Fruit fly (Drosophila melanogaster): Measurements from ENCODE around the gene CG7800.

The CG7800 gene

dm6 chr3R:8206019-8206418 is 11.7 kb upstream of the CG7800 start:
- TF ChIP-seq CG34406 (GFP tag; optimal IDR thresholded peaks at IDR 0.05) (no peak), fd59A (GFP tag; optimal IDR thresholded peaks at IDR 0.05) (no peak), cyc (GFP tag; optimal IDR thresholded peaks at IDR 0.05) (no peak), Eip93F (GFP tag; optimal IDR thresholded peaks at IDR 0.05) (no peak), fkh (GFP tag; optimal IDR thresholded peaks at IDR 0.05) (no peak), CG32006 (GFP tag; optimal IDR thresholded peaks at IDR 0.05) (no peak), CG7368 (GFP tag; optimal IDR thresholded peaks at IDR 0.05) (no peak), CG31627 (GFP tag; optimal IDR thresholded peaks at IDR 0.05) (no peak), CG16779 (tag; optimal IDR thresholded peaks at IDR 0.05) (no peak), Eip75B (GFP tag; optimal IDR thresholded peaks at IDR 0.05) (no peak)

- TF ChIP-seq Eip93F (GFP tag; optimal IDR thresholded peaks at IDR 0.05) = no peak
- TF ChIP-seq Lpt (GFP tag; optimal IDR thresholded peaks at IDR 0.05) = no peak
- TF ChIP-seq CG10631 (GFP tag; optimal IDR thresholded peaks at IDR 0.05) = no peak
- TF ChIP-seq CG32006 (GFP tag; optimal IDR thresholded peaks at IDR 0.05) = no peak
- no peak for TF ChIP-seq CG15336 (GFP tag; IDR thresholded peaks at IDR 0.05)
- TF ChIP-seq Sox15 (GFP tag; optimal IDR thresholded peaks at IDR 0.05) = no peak
- TF ChIP-seq OdsH (GFP tag; optimal IDR thresholded peaks at IDR 0.05) = no peak
- peak; percentile 14 for TF ChIP-seq Met (GFP tag; optimal IDR thresholded peaks at IDR 0.05)
- no peak for TF ChIP-seq pdm3 (GFP tag; optimal IDR thresholded peaks at IDR 0.05)
- no peak for TF ChIP-seq Ets21C (GFP tag; optimal IDR thresholded peaks at IDR 0.05)
- TF ChIP-seq CG8632 (GFP tag; optimal IDR thresholded peaks at IDR 0.05) = no peak
- TF ChIP-seq ss (GFP tag; optimal IDR thresholded peaks at IDR 0.05) = no peak
- no peak for TF ChIP-seq CG11294 (GFP tag; IDR thresholded peaks at IDR 0.05)
- no peak for TF ChIP-seq CG6276 (GFP tag; optimal IDR thresholded peaks at IDR 0.05)
- no peak for TF ChIP-seq CG11902 (GFP tag; optimal IDR thresholded peaks at IDR 0.05)
- TF ChIP-seq Hr38 (GFP tag; optimal IDR thresholded peaks at IDR 0.05) = no peak
- TF ChIP-seq Eip75B (GFP tag; optimal IDR thresholded peaks at IDR 0.05) = no peak
- no peak for TF ChIP-seq topi (GFP tag; optimal IDR thresholded peaks at IDR 0.05)
- no peak for TF ChIP-seq lz (GFP tag; optimal IDR thresholded peaks at IDR 0.05)
- peak; percentile 12 for TF ChIP-seq esn (GFP tag; optimal IDR thresholded peaks at IDR 0.05)
- TF ChIP-seq CG8319 (GFP tag; optimal IDR thresholded peaks at IDR 0.05) = no peak
- TF ChIP-seq acj6 (GFP tag; optimal IDR thresholded peaks at IDR 0.05) = no peak
- no peak for TF ChIP-seq CG31627 (GFP tag; optimal IDR thresholded peaks at IDR 0.05)
- TF ChIP-seq Gug (GFP tag; IDR thresholded peaks at IDR 0.05) = no peak
- TF ChIP-seq vri (GFP tag; optimal IDR thresholded peaks at IDR 0.05) = peak; percentile 24
- no peak for TF ChIP-seq Hr4 (GFP tag; optimal IDR thresholded peaks at IDR 0.05)
- no peak for TF ChIP-seq CG1621 (tag; optimal IDR thresholded peaks at IDR 0.05)
- TF ChIP-seq CG6792 (GFP tag; optimal IDR thresholded peaks at IDR 0.05) = no peak
- TF ChIP-seq CG4318 (GFP tag; optimal IDR thresholded peaks at IDR 0.05) = no peak
- no peak for TF ChIP-seq Blimp-1 (GFP tag; optimal IDR thresholded peaks at IDR 0.05)
- TF ChIP-seq Eip78C (GFP tag) = no peak
- TF ChIP-seq CG6163 (GFP tag; IDR thresholded peaks at IDR 0.05) = no peak
- peak; percentile 17 for TF ChIP-seq Smox (GFP tag; optimal IDR thresholded peaks at IDR 0.05)
Measured at dm6 chr3R:8206628-8207275, 11.0 kb upstream of the CG7800 start.

dm6 chr3R:8207276-8207654 is 10.5 kb upstream of the CG7800 start:
- no peak for TF ChIP-seq acj6 (GFP tag; optimal IDR thresholded peaks at IDR 0.05)
- no peak for TF ChIP-seq CG6792 (GFP tag; optimal IDR thresholded peaks at IDR 0.05)
- no peak for TF ChIP-seq OdsH (GFP tag; optimal IDR thresholded peaks at IDR 0.05)
- no peak for TF ChIP-seq Blimp-1 (GFP tag; optimal IDR thresholded peaks at IDR 0.05)
- TF ChIP-seq CG10631 (GFP tag; optimal IDR thresholded peaks at IDR 0.05) = no peak
- no peak for TF ChIP-seq CG7368 (GFP tag; optimal IDR thresholded peaks at IDR 0.05)
- no peak for TF ChIP-seq CG3919 (GFP tag; optimal IDR thresholded peaks at IDR 0.05)
- TF ChIP-seq achi (GFP tag; optimal IDR thresholded peaks at IDR 0.05) = no peak
- TF ChIP-seq CG11902 (GFP tag; optimal IDR thresholded peaks at IDR 0.05) = no peak
- TF ChIP-seq CG9139 (GFP tag; optimal IDR thresholded peaks at IDR 0.05) = no peak
- TF ChIP-seq CG10669 (GFP tag; optimal IDR thresholded peaks at IDR 0.05) = no peak
- no peak for TF ChIP-seq Sox102F (GFP tag; optimal IDR thresholded peaks at IDR 0.05)
- TF ChIP-seq fkh (GFP tag; optimal IDR thresholded peaks at IDR 0.05) = no peak
- TF ChIP-seq pdm3 (GFP tag; optimal IDR thresholded peaks at IDR 0.05) = no peak
